Fruit fly (Drosophila melanogaster) whole organism, embryonic: ENCODE data around the gene CG14015.

Experiments
- Antp ChIP-seq: fragments of 200-800 bp; sonication (Bioruptor generic); optimal IDR thresholded peaks from 3 replicates; lab custom pipeline; 2016; ENCODE audit warnings: missing biosample characterization, missing genetic modification characterization
- Atf3 ChIP-seq: fragments of 200-800 bp; sonication (Bioruptor generic); optimal IDR thresholded peaks from 3 replicates; lab custom pipeline; 2016; ENCODE audit warnings: missing biosample characterization, missing genetic modification characterization
- Atf6 ChIP-seq: fragments of 200-800 bp; sonication (Bioruptor generic); IDR thresholded peaks from 2 replicates; pipeline ENCODE4 v1.3.6; 2022; ENCODE audit warnings: missing biosample characterization, missing genetic modification characterization
- BEAF-32 ChIP-seq: fragments of 200-800 bp; sonication (Bioruptor generic); optimal IDR thresholded peaks from 3 replicates; lab custom pipeline; 2017; ENCODE audit warnings: missing biosample characterization, missing genetic modification characterization, mild to moderate bottlenecking, moderate library complexity, missing genetic modification reagents
- Bteb2 ChIP-seq: fragments of 200-800 bp; sonication (Bioruptor generic); optimal IDR thresholded peaks from 2 replicates; lab custom pipeline; 2016; ENCODE audit warnings: missing biosample characterization, missing genetic modification characterization
- CG10321 ChIP-seq: fragments of 200-800 bp; sonication (Bioruptor generic); IDR thresholded peaks from 2 replicates; pipeline ENCODE4 v1.3.6; 2022; ENCODE audit warnings: missing biosample characterization, missing genetic modification characterization
- CG11695 ChIP-seq: fragments of 200-800 bp; sonication (Bioruptor generic); IDR thresholded peaks from 3 replicates; pipeline ENCODE4 v1.3.6; 2022; ENCODE audit warnings: missing biosample characterization, missing genetic modification characterization
- CG15479 ChIP-seq: fragments of 200-800 bp; sonication (Bioruptor generic); optimal IDR thresholded peaks from 3 replicates; lab custom pipeline; 2019; ENCODE audit warnings: missing biosample characterization, mild to moderate bottlenecking, missing genetic modification characterization, moderate library complexity
- CG15514 ChIP-seq: fragments of 200-800 bp; sonication (Bioruptor generic); optimal IDR thresholded peaks from 3 replicates; lab custom pipeline; 2017; ENCODE audit warnings: missing biosample characterization, missing genetic modification characterization, mild to moderate bottlenecking, moderate library complexity, missing genetic modification reagents
- CG15601 ChIP-seq: fragments of 200-800 bp; sonication (Bioruptor generic); optimal IDR thresholded peaks from 3 replicates; lab custom pipeline; 2019; ENCODE audit warnings: missing biosample characterization, mild to moderate bottlenecking, missing genetic modification characterization, moderate library complexity
- CG16779 ChIP-seq: fragments of 200-800 bp; sonication (Bioruptor generic); IDR thresholded peaks from 2 replicates; pipeline ENCODE4 v1.3.6; 2022; ENCODE audit warnings: missing biosample characterization, missing genetic modification characterization
- CG18262 ChIP-seq: fragments of 200-800 bp; optimal IDR thresholded peaks from 3 replicates; lab custom pipeline; 2019; ENCODE audit warnings: missing biosample characterization, mild to moderate bottlenecking, missing genetic modification characterization, moderate library complexity
- CG2712 ChIP-seq: fragments of 200-800 bp; optimal IDR thresholded peaks from 3 replicates; lab custom pipeline; 2019; ENCODE audit warnings: missing biosample characterization, mild to moderate bottlenecking, missing genetic modification characterization, moderate library complexity
- CG32772 ChIP-seq: fragments of 200-800 bp; sonication (Bioruptor generic); IDR thresholded peaks from 2 replicates; pipeline ENCODE4 v1.3.6; 2022; ENCODE audit warnings: missing biosample characterization, missing genetic modification characterization
- CG33213 ChIP-seq: fragments of 200-800 bp; sonication (Bioruptor generic); optimal IDR thresholded peaks from 3 replicates; lab custom pipeline; 2016; ENCODE audit warnings: missing biosample characterization, missing genetic modification characterization
- CG3995 ChIP-seq: fragments of 200-800 bp; sonication (Bioruptor generic); optimal IDR thresholded peaks from 3 replicates; lab custom pipeline; 2016; ENCODE audit warnings: missing biosample characterization, missing genetic modification characterization
- CG4854 ChIP-seq: fragments of 200-800 bp; sonication (Bioruptor generic); optimal IDR thresholded peaks from 2 replicates; lab custom pipeline; 2016; ENCODE audit warnings: missing biosample characterization, missing genetic modification characterization, inconsistent platforms
- CG8281 ChIP-seq: fragments of 200-800 bp; sonication (Bioruptor generic); optimal IDR thresholded peaks from 2 replicates; lab custom pipeline; 2018; ENCODE audit warnings: missing biosample characterization, mild to moderate bottlenecking, missing genetic modification characterization, moderate library complexity
- CG8290 ChIP-seq, 3 experiments: fragments of 200-800 bp; sonication (Bioruptor generic); optimal IDR thresholded peaks; 2 replicates each; lab custom pipeline; 2016 to 2019; ENCODE audit warnings: missing biosample characterization in 3 of 3, missing genetic modification characterization in 3 of 3, mild to moderate bottlenecking in 2 of 3, moderate library complexity in 1 of 3
- CG8765 ChIP-seq: fragments of 200-800 bp; sonication (Bioruptor generic); IDR thresholded peaks from 2 replicates; pipeline ENCODE4 v1.3.6; 2022; ENCODE audit warnings: missing biosample characterization, missing genetic modification characterization
- CG8944 ChIP-seq: fragments of 200-800 bp; sonication (Bioruptor generic); optimal IDR thresholded peaks from 3 replicates; lab custom pipeline; 2016; ENCODE audit warnings: missing biosample characterization, missing genetic modification characterization
- CrebB ChIP-seq: fragments of 200-800 bp; sonication (Bioruptor generic); optimal IDR thresholded peaks from 3 replicates; lab custom pipeline; 2018; ENCODE audit warnings: missing biosample characterization, mild to moderate bottlenecking, missing genetic modification characterization
- Dfd ChIP-seq, 2 experiments: fragments of >200 bp; optimal IDR thresholded peaks; 2 replicates each; lab custom pipeline; 2017; ENCODE audit warnings: missing biosample characterization in 2 of 2, missing genetic modification characterization in 2 of 2
- Eip74EF ChIP-seq, 2 experiments: fragments of 200-800 bp in 1 of 2; fragments of >200 bp in 1 of 2; sonication (Bioruptor generic) in 1 of 2; optimal IDR thresholded peaks; 2 replicates each; lab custom pipeline; 2017 to 2019; ENCODE audit warnings: missing biosample characterization in 2 of 2, missing genetic modification characterization in 2 of 2, mild to moderate bottlenecking in 1 of 2, moderate library complexity in 1 of 2
- Elba2 ChIP-seq: fragments of 200-800 bp; sonication (Bioruptor generic); optimal IDR thresholded peaks from 3 replicates; lab custom pipeline; 2016; ENCODE audit warnings: missing biosample characterization, missing genetic modification characterization
- Fer3 ChIP-seq: fragments of 200-800 bp; sonication (Bioruptor generic); optimal IDR thresholded peaks from 2 replicates; lab custom pipeline; 2018; ENCODE audit warnings: missing biosample characterization, mild to moderate bottlenecking, missing genetic modification characterization, moderate library complexity
- Gug ChIP-seq: fragments of 200-800 bp; sonication (Bioruptor generic); IDR thresholded peaks from 4 replicates; pipeline ENCODE4 v1.3.6; 2022; ENCODE audit warnings: missing biosample characterization, missing genetic modification characterization
- HLHmδ ChIP-seq: fragments of 200-800 bp; sonication (Bioruptor generic); optimal IDR thresholded peaks from 2 replicates; lab custom pipeline; 2018; ENCODE audit warnings: missing biosample characterization, mild to moderate bottlenecking, missing genetic modification characterization, moderate library complexity
- Jarid2 ChIP-seq: fragments of 200-800 bp; sonication (Bioruptor generic); optimal IDR thresholded peaks from 3 replicates; lab custom pipeline; 2017; ENCODE audit warnings: mild to moderate bottlenecking, missing biosample characterization, missing genetic modification reagents, missing genetic modification characterization
- Optix ChIP-seq: fragments of 200-800 bp; sonication (Bioruptor generic); IDR thresholded peaks from 3 replicates; pipeline ENCODE4 v1.3.6; 2022; ENCODE audit warnings: missing biosample characterization, missing genetic modification characterization
- Side ChIP-seq: fragments of 200-800 bp; sonication (Bioruptor generic); optimal IDR thresholded peaks from 2 replicates; lab custom pipeline; 2016; ENCODE audit warnings: missing biosample characterization, missing genetic modification characterization
- Sin3A ChIP-seq: fragments of >200 bp; optimal IDR thresholded peaks from 2 replicates; lab custom pipeline; 2018
- Stat92E ChIP-seq, 3 experiments: fragments of >200 bp in 2 of 3; fragments of 200-800 bp in 1 of 3; sonication (Bioruptor generic) in 1 of 3; optimal IDR thresholded peaks; 2 replicates each; lab custom pipeline; 2017 to 2019; ENCODE audit warnings: missing biosample characterization in 3 of 3, missing genetic modification characterization in 3 of 3, mild to moderate bottlenecking in 1 of 3, moderate library complexity in 1 of 3
- cad ChIP-seq: fragments of >200 bp; optimal IDR thresholded peaks from 2 replicates; lab custom pipeline; 2017; ENCODE audit warnings: missing biosample characterization, missing genetic modification characterization
- chinmo ChIP-seq: fragments of 200-800 bp; sonication (Bioruptor generic); IDR thresholded peaks from 4 replicates; pipeline ENCODE4 v1.3.6; 2022; ENCODE audit warnings: missing biosample characterization, missing genetic modification characterization; ENCODE audit not compliant: partially characterized antibody
- ci ChIP-seq: fragments of 200-800 bp; sonication (Bioruptor generic); IDR thresholded peaks from 3 replicates; pipeline ENCODE4 v1.3.6; 2022; ENCODE audit warnings: missing biosample characterization, missing genetic modification characterization
- disco-r ChIP-seq: fragments of 200-800 bp; sonication (Bioruptor generic); optimal IDR thresholded peaks from 2 replicates; lab custom pipeline; 2016; ENCODE audit warnings: missing biosample characterization, missing genetic modification characterization
- dysf ChIP-seq: fragments of 200-800 bp; sonication (Bioruptor generic); IDR thresholded peaks from 3 replicates; pipeline ENCODE4 v1.3.6; 2022; ENCODE audit warnings: missing biosample characterization, missing genetic modification characterization
- ewg ChIP-seq: fragments of 200-800 bp; sonication (Bioruptor generic); optimal IDR thresholded peaks from 3 replicates; lab custom pipeline; 2017; ENCODE audit warnings: mild to moderate bottlenecking, missing biosample characterization, missing genetic modification reagents, missing genetic modification characterization
- fru ChIP-seq: fragments of >200 bp; optimal IDR thresholded peaks from 2 replicates; lab custom pipeline; 2017
- hbn ChIP-seq: fragments of 200-800 bp; sonication (Bioruptor generic); IDR thresholded peaks from 2 replicates; pipeline ENCODE4 v1.3.6; 2022; ENCODE audit warnings: missing biosample characterization, missing genetic modification characterization; ENCODE audit not compliant: partially characterized antibody
- ind ChIP-seq: fragments of 200-800 bp; sonication (Bioruptor generic); optimal IDR thresholded peaks from 3 replicates; lab custom pipeline; 2016; ENCODE audit warnings: missing biosample characterization, missing genetic modification characterization
- kay ChIP-seq: fragments of 200-800 bp; sonication (Bioruptor generic); optimal IDR thresholded peaks from 2 replicates; lab custom pipeline; 2016; ENCODE audit warnings: missing biosample characterization, missing genetic modification characterization
- lbe ChIP-seq: fragments of 200-800 bp; sonication (Bioruptor generic); optimal IDR thresholded peaks from 2 replicates; lab custom pipeline; 2016; ENCODE audit warnings: missing biosample characterization, mild to moderate bottlenecking, missing genetic modification characterization
- nom ChIP-seq: fragments of 200-800 bp; sonication (Bioruptor generic); optimal IDR thresholded peaks from 2 replicates; lab custom pipeline; 2017; ENCODE audit warnings: missing biosample characterization, missing genetic modification characterization, mild to moderate bottlenecking, moderate library complexity, missing genetic modification reagents
- tap ChIP-seq: fragments of 200-800 bp; optimal IDR thresholded peaks from 3 replicates; lab custom pipeline; 2019; ENCODE audit warnings: missing biosample characterization, mild to moderate bottlenecking, missing genetic modification characterization, moderate library complexity
- tin ChIP-seq: fragments of 200-800 bp; sonication (Bioruptor generic); optimal IDR thresholded peaks from 3 replicates; lab custom pipeline; 2016; ENCODE audit warnings: missing biosample characterization, missing genetic modification characterization
- zen ChIP-seq: fragments of 200-800 bp; sonication (Bioruptor generic); optimal IDR thresholded peaks from 3 replicates; lab custom pipeline; 2018; ENCODE audit warnings: missing biosample characterization, mild to moderate bottlenecking, missing genetic modification characterization, moderate library complexity
- zfh2 ChIP-seq: fragments of 200-800 bp; sonication (Bioruptor generic); optimal IDR thresholded peaks from 2 replicates; lab custom pipeline; 2016; ENCODE audit warnings: missing biosample characterization, missing genetic modification characterization

Gene CG14015

DNA sequence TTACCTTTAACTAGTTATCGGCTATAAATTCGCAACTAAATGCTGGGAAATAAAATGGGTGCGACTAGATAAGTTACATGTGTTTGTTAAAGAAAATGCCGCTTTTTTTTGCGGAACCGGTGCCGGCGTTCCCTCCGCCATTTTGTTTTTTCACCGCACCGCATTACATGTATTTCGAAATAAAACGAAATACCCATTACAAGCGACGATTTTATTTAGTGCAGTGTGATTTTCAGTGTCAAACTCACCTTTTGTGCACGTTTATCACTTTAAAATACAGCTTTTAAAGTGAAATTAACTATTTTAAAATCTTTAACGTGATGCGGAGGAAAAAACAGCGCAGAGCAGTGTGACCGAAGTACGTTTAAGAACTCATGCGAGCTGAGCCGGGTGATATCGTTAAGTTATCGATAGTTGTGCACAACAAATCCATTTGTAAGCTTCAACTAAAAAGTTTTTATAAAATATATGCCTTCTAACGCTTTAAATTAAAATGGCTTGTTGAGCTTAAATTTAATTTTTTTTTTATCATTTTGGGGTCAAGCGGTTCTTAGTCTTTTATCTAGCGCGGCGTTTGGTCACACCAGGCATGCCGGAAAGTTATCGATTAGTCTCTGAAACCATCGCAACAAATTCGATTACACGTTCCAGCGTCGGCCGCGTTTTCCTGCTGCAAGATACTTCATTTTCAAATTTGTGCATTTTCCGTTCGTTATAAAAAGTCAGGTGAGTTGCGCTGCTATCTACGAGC lies 3.1 kb upstream of the CG14015 start, which contains the start of the genes Hel25E and Lam (continued):
- no peak for TF ChIP-seq kay (GFP tag; lab: Kevin White, UChicago)
- no peak for TF ChIP-seq zfh2 (GFP tag; lab: Kevin White, UChicago)
- TF ChIP-seq CG8290 (GFP tag; optimal IDR thresholded peaks at IDR 0.05; lab: Kevin White, UChicago), result no peak
- no peak for TF ChIP-seq CG8290 (tag; optimal IDR thresholded peaks at IDR 0.05; lab: Kevin White, UChicago)
- TF ChIP-seq CG16779 (GFP tag; lab: Robert Waterston, UW), result no peak
- no peak for TF ChIP-seq tap
- TF ChIP-seq Stat92E (GFP tag; optimal IDR thresholded peaks at IDR 0.05; lab: Kevin White, UChicago), result no peak
- no peak for TF ChIP-seq CG8765
- no peak for TF ChIP-seq CG11695
- TF ChIP-seq nom (GFP tag; lab: Kevin White, UChicago), result no peak
- no peak for TF ChIP-seq fru
- TF ChIP-seq CG2712, result peak; percentile 55
- no peak for TF ChIP-seq chinmo (GFP tag; lab: Robert Waterston, UW)
- TF ChIP-seq Atf3 (GFP tag; lab: Kevin White, UChicago), result no peak
- TF ChIP-seq Antp, result no peak
- no peak for TF ChIP-seq CG8281 (tag; lab: Kevin White, UChicago)
- TF ChIP-seq disco-r (GFP tag; lab: Kevin White, UChicago), result no peak
- no peak for TF ChIP-seq CrebB (tag; lab: Kevin White, UChicago)
- no peak for TF ChIP-seq CG15479 (GFP tag; lab: Kevin White, UChicago)
- TF ChIP-seq Eip74EF (GFP tag; optimal IDR thresholded peaks at IDR 0.05; lab: Kevin White, UChicago), result no peak
- TF ChIP-seq CG8944, result no peak
- TF ChIP-seq CG15514, result peak; percentile 73
- peak; percentile 94 for TF ChIP-seq BEAF-32 (GFP tag; lab: Kevin White, UChicago)
- no peak for TF ChIP-seq CG33213 (GFP tag; lab: Kevin White, UChicago)
- TF ChIP-seq Bteb2 (GFP tag; lab: Kevin White, UChicago), result no peak
- no peak for TF ChIP-seq CG32772 (GFP tag; lab: Robert Waterston, UW)
- TF ChIP-seq hbn, result peak; percentile 90
- no peak for TF ChIP-seq ind (GFP tag; lab: Kevin White, UChicago)
- TF ChIP-seq CG10321 (GFP tag; lab: Robert Waterston, UW), result 0 out of 2 replicates have a peak, but pooled peaks have one; percentile 16
- TF ChIP-seq Elba2 (GFP tag; lab: Kevin White, UChicago), result no peak
- no peak for TF ChIP-seq ci (GFP tag; lab: Robert Waterston, UW)
- TF ChIP-seq CG15601 (tag; lab: Kevin White, UChicago), result no peak
- no peak for TF ChIP-seq tin
- TF ChIP-seq Jarid2, result no peak
- no peak for TF ChIP-seq dysf (GFP tag; lab: Robert Waterston, UW)
- no peak for TF ChIP-seq Fer3 (tag; lab: Kevin White, UChicago)
- TF ChIP-seq Atf6 (GFP tag; lab: Robert Waterston, UW), result no peak
- TF ChIP-seq zen (tag; lab: Kevin White, UChicago), result no peak
- no peak for TF ChIP-seq Dfd (GFP tag; optimal IDR thresholded peaks at IDR 0.05; lab: Kevin White, UChicago)
- no peak for TF ChIP-seq CG4854 (GFP tag; lab: Kevin White, UChicago)
- peak; percentile 32 for TF ChIP-seq ewg (GFP tag; lab: Kevin White, UChicago)
- no peak for TF ChIP-seq cad
- no peak for TF ChIP-seq Gug
- TF ChIP-seq Optix (GFP tag; lab: Robert Waterston, UW), result no peak
- peak; percentile 49 for TF ChIP-seq CG3995 (GFP tag; lab: Kevin White, UChicago)
- peak; percentile 14 for TF ChIP-seq Side (GFP tag; lab: Kevin White, UChicago)
- no peak for TF ChIP-seq lbe (GFP tag; lab: Kevin White, UChicago)
- peak; percentile 98 for TF ChIP-seq Sin3A
- no peak for TF ChIP-seq CG18262 (tag; lab: Kevin White, UChicago)
- TF ChIP-seq HLHmδ (GFP tag; lab: Kevin White, UChicago), result no peak
